Worm (Caenorhabditis elegans) whole organism, young adult: ENCODE results near the gene sru-28.

Experiments used
- C17E4.6 ChIP-seq: fragments of 200-800 bp; sonication (Bioruptor generic); IDR thresholded peaks from 2 replicates; pipeline ENCODE4 v1.3.6; 2022; ENCODE audit warnings: missing genetic modification reagents, missing genetic modification characterization, missing compliant biosample characterization
- F22D6.2 ChIP-seq: sonication (generic microtip); optimal IDR thresholded peaks from 2 replicates; lab custom pipeline; 2016; ENCODE audit warnings: mild to moderate bottlenecking, missing genetic modification characterization, missing compliant biosample characterization
- F39B2.1 ChIP-seq: fragments of 200-800 bp; sonication (Bioruptor generic); IDR thresholded peaks from 2 replicates; pipeline ENCODE4 v1.3.6; 2022; ENCODE audit warnings: missing genetic modification reagents, missing genetic modification characterization, missing compliant biosample characterization
- F55B11.4 ChIP-seq: sonication (generic microtip); optimal IDR thresholded peaks from 2 replicates; lab custom pipeline; 2016; ENCODE audit warnings: missing compliant biosample characterization, missing genetic modification characterization, borderline replicate concordance; ENCODE audit not compliant: insufficient read depth
- F57C9.4 ChIP-seq: sonication (generic microtip); optimal IDR thresholded peaks from 2 replicates; lab custom pipeline; 2017; ENCODE audit warnings: mild to moderate bottlenecking, missing genetic modification characterization, missing compliant biosample characterization
- K11D2.4 ChIP-seq: fragments of 200-800 bp; sonication (Bioruptor generic); IDR thresholded peaks from 2 replicates; pipeline ENCODE4 v1.3.6; 2022; ENCODE audit warnings: missing genetic modification reagents, missing genetic modification characterization, missing compliant biosample characterization
- T07F8.4 ChIP-seq: sonication (generic microtip); optimal IDR thresholded peaks from 2 replicates; lab custom pipeline; 2016; ENCODE audit warnings: mild to moderate bottlenecking, missing genetic modification characterization, moderate library complexity, missing compliant biosample characterization
- T26A5.8 ChIP-seq: sonication (generic microtip); optimal IDR thresholded peaks from 2 replicates; lab custom pipeline; 2016; ENCODE audit warnings: missing genetic modification characterization, missing compliant biosample characterization
- Y53F4B.3 ChIP-seq: fragments of 200-800 bp; sonication (Bioruptor generic); IDR thresholded peaks from 2 replicates; pipeline ENCODE4 v1.3.6; 2022; ENCODE audit warnings: missing genetic modification reagents, missing genetic modification characterization, missing compliant biosample characterization
- Y95B8A.8 ChIP-seq: fragments of 200-800 bp; sonication (Bioruptor generic); IDR thresholded peaks from 2 replicates; pipeline ENCODE4 v1.3.6; 2022; ENCODE audit warnings: missing genetic modification reagents, missing genetic modification characterization, missing compliant biosample characterization
- atf-7 ChIP-seq: sonication (generic microtip); optimal IDR thresholded peaks from 2 replicates; lab custom pipeline; 2017; ENCODE audit warnings: mild to moderate bottlenecking, missing genetic modification characterization, missing compliant biosample characterization
- cebp-1 ChIP-seq, 2 experiments: fragments of 200-800 bp in 1 of 2; sonication (Bioruptor generic) in 1 of 2; sonication (generic microtip) in 1 of 2; IDR thresholded peaks in 1 of 2; optimal IDR thresholded peaks in 1 of 2; 2 replicates each; pipeline versions ENCODE4 v1.3.6 to Lab custom; 2017 to 2022; ENCODE audit warnings: missing compliant biosample characterization in 2 of 2, missing genetic modification characterization in 2 of 2, mild to moderate bottlenecking in 1 of 2, missing genetic modification reagents in 1 of 2, moderate library complexity in 1 of 2
- cebp-2 ChIP-seq: fragments of 200-800 bp; sonication (Bioruptor generic); IDR thresholded peaks from 2 replicates; pipeline ENCODE4 v1.3.6; 2022; ENCODE audit warnings: missing genetic modification characterization, missing compliant biosample characterization
- ceh-27 ChIP-seq: fragments of 200-800 bp; sonication (Bioruptor generic); optimal IDR thresholded peaks from 2 replicates; lab custom pipeline; 2018; ENCODE audit warnings: mild to moderate bottlenecking, missing genetic modification characterization, moderate library complexity, missing compliant biosample characterization
- ceh-40 ChIP-seq: fragments of 200-800 bp; sonication (Bioruptor generic); IDR thresholded peaks from 2 replicates; pipeline ENCODE4 v1.3.6; 2022; ENCODE audit warnings: missing genetic modification characterization, missing compliant biosample characterization
- ceh-58 ChIP-seq: fragments of 200-800 bp; sonication (Bioruptor generic); IDR thresholded peaks from 2 replicates; pipeline ENCODE4 v1.3.6; 2022; ENCODE audit warnings: missing genetic modification characterization, missing compliant biosample characterization
- ceh-79 ChIP-seq: sonication (generic microtip); optimal IDR thresholded peaks from 2 replicates; lab custom pipeline; 2017; ENCODE audit warnings: mild to moderate bottlenecking, missing genetic modification characterization, missing compliant biosample characterization
- dpff-1 ChIP-seq: sonication (generic microtip); optimal IDR thresholded peaks from 2 replicates; lab custom pipeline; 2017; ENCODE audit warnings: mild to moderate bottlenecking, missing genetic modification characterization, missing compliant biosample characterization
- efl-1 ChIP-seq: fragments of 150-350 bp; optimal IDR thresholded peaks from 2 replicates; lab custom pipeline; 2014; ENCODE audit warnings: missing biosample characterization, missing genetic modification reagents, missing genetic modification characterization
- hlh-26 ChIP-seq: fragments of 200-800 bp; sonication (Bioruptor generic); conservative IDR thresholded peaks from 2 replicates; pipeline ENCODE4 v1.3.6; 2022; ENCODE audit warnings: missing genetic modification reagents, missing genetic modification characterization, missing compliant biosample characterization
- let-526 ChIP-seq: fragments of 200-800 bp; sonication (Bioruptor generic); IDR thresholded peaks from 2 replicates; pipeline ENCODE4 v1.3.6; 2022; ENCODE audit warnings: missing genetic modification reagents, missing genetic modification characterization, missing compliant biosample characterization
- lin-40 ChIP-seq: sonication (generic microtip); optimal IDR thresholded peaks from 2 replicates; lab custom pipeline; 2016; ENCODE audit warnings: missing genetic modification characterization, mild to moderate bottlenecking, missing compliant biosample characterization, missing genotype, missing genetic modification reagents
- lin-54 ChIP-seq: fragments of 200-800 bp; sonication (Bioruptor generic); optimal IDR thresholded peaks from 2 replicates; lab custom pipeline; 2018; ENCODE audit warnings: mild to moderate bottlenecking, missing genetic modification characterization, missing compliant biosample characterization
- madf-10 ChIP-seq: sonication (generic microtip); optimal IDR thresholded peaks from 2 replicates; lab custom pipeline; 2016; ENCODE audit warnings: mild to moderate bottlenecking, missing genetic modification characterization, missing compliant biosample characterization
- madf-3 ChIP-seq: fragments of 200-800 bp; sonication (Bioruptor generic); IDR thresholded peaks from 2 replicates; pipeline ENCODE4 v1.3.6; 2022; ENCODE audit warnings: missing genetic modification reagents, missing genetic modification characterization, missing compliant biosample characterization
- madf-8 ChIP-seq: fragments of 200-800 bp; sonication (Bioruptor generic); conservative IDR thresholded peaks from 2 replicates; pipeline ENCODE4 v1.3.6; 2022; ENCODE audit warnings: missing genetic modification reagents, missing genetic modification characterization, missing compliant biosample characterization
- nhr-120 ChIP-seq: fragments of 200-800 bp; sonication (Bioruptor generic); IDR thresholded peaks from 2 replicates; pipeline ENCODE4 v1.3.6; 2022; ENCODE audit warnings: missing genetic modification characterization, missing compliant biosample characterization
- nhr-80 ChIP-seq: sonication (generic microtip); optimal IDR thresholded peaks from 2 replicates; lab custom pipeline; 2016; ENCODE audit warnings: missing genetic modification characterization, missing compliant biosample characterization
- rec-8 ChIP-seq, 2 experiments: sonication (generic microtip); optimal IDR thresholded peaks; 2 replicates each; lab custom pipeline; 2016; ENCODE audit warnings: mild to moderate bottlenecking in 2 of 2, missing genetic modification characterization in 2 of 2, missing genetic modification reagents in 2 of 2, missing genotype in 2 of 2, missing biosample characterization in 1 of 2, missing compliant biosample characterization in 1 of 2, moderate library complexity in 1 of 2
- rpc-1 ChIP-seq, 2 experiments: fragments of 150-350 bp in 1 of 2; sonication (generic microtip) in 1 of 2; optimal IDR thresholded peaks; 2 replicates each; lab custom pipeline; 2014 to 2018; ENCODE audit warnings: missing biosample characterization in 1 of 2, missing genetic modification characterization in 1 of 2, missing genetic modification reagents in 1 of 2, missing genotype in 1 of 2
- sdz-38 ChIP-seq: sonication (generic microtip); optimal IDR thresholded peaks from 2 replicates; lab custom pipeline; 2016; ENCODE audit warnings: missing genotype, missing genetic modification characterization, missing compliant biosample characterization
- snpc-1.1 ChIP-seq: sonication (generic microtip); optimal IDR thresholded peaks from 2 replicates; lab custom pipeline; 2017; ENCODE audit warnings: missing genetic modification characterization, mild to moderate bottlenecking, missing compliant biosample characterization, antibody characterized with exemption, moderate library complexity, missing genotype, missing genetic modification reagents; ENCODE audit not compliant: insufficient read depth
- snpc-1.3 ChIP-seq: sonication (generic microtip); optimal IDR thresholded peaks from 2 replicates; lab custom pipeline; 2017; ENCODE audit warnings: missing genetic modification characterization, mild to moderate bottlenecking, missing compliant biosample characterization, antibody characterized with exemption, moderate library complexity, missing genotype, missing genetic modification reagents; ENCODE audit not compliant: insufficient read depth
- somi-1 ChIP-seq: fragments of 200-800 bp; sonication (Bioruptor generic); optimal IDR thresholded peaks from 2 replicates; lab custom pipeline; 2018; ENCODE audit warnings: mild to moderate bottlenecking, missing genetic modification characterization, missing compliant biosample characterization
- sptf-2 ChIP-seq: fragments of 200-800 bp; sonication (Bioruptor generic); optimal IDR thresholded peaks from 2 replicates; lab custom pipeline; 2018; ENCODE audit warnings: mild to moderate bottlenecking, missing genetic modification characterization, missing compliant biosample characterization
- tbx-9 ChIP-seq: sonication (generic microtip); optimal IDR thresholded peaks from 2 replicates; lab custom pipeline; 2016; ENCODE audit warnings: borderline replicate concordance, missing genetic modification characterization, inconsistent platforms, missing compliant biosample characterization
- unc-130 ChIP-seq: sonication (generic microtip); optimal IDR thresholded peaks from 2 replicates; lab custom pipeline; 2016; ENCODE audit warnings: missing genetic modification reagents, missing genetic modification characterization, missing compliant biosample characterization
- unc-62 ChIP-seq: fragments of 150-350 bp; optimal IDR thresholded peaks from 2 replicates; lab custom pipeline; 2014; ENCODE audit warnings: missing biosample characterization, missing genetic modification reagents, missing genetic modification characterization
- ztf-18 ChIP-seq: sonication (generic microtip); optimal IDR thresholded peaks from 2 replicates; lab custom pipeline; 2016; ENCODE audit warnings: missing genotype, mild to moderate bottlenecking, missing genetic modification characterization, missing compliant biosample characterization
- ztf-3 ChIP-seq: fragments of 200-800 bp; sonication (Bioruptor generic); optimal IDR thresholded peaks from 2 replicates; lab custom pipeline; 2018; ENCODE audit warnings: mild to moderate bottlenecking, missing genetic modification characterization, missing compliant biosample characterization
- ztf-6 ChIP-seq: fragments of 200-800 bp; sonication (Bioruptor generic); IDR thresholded peaks from 2 replicates; pipeline ENCODE4 v1.3.6; 2022; ENCODE audit warnings: missing genetic modification reagents, missing genetic modification characterization, missing compliant biosample characterization

Gene sru-28

ce11 chrV:1531159-1531558 is 25.1 kb downstream of the sru-28 start, which contains the start of gene K02H11.4:
TSS of gene K02H11.4 (minus strand) at chrV:1531259.
- TF ChIP-seq unc-130 (GFP tag; lab: Kevin White, UChicago): no peak
- no peak for TF ChIP-seq lin-54 (GFP tag; lab: Kevin White, UChicago)
- no peak for TF ChIP-seq let-526 (GFP tag; lab: Robert Waterston, UW)
- no peak for TF ChIP-seq F57C9.4 (tag; lab: Kevin White, UChicago)
- no peak for TF ChIP-seq Y95B8A.8
- TF ChIP-seq ceh-58 (GFP tag; lab: Robert Waterston, UW): no peak
- no peak for TF ChIP-seq atf-7 (tag; lab: Kevin White, UChicago)
- no peak for TF ChIP-seq F39B2.1 (GFP tag; lab: Robert Waterston, UW)
- no peak for TF ChIP-seq K11D2.4
- no peak for TF ChIP-seq ceh-27
- TF ChIP-seq madf-8 (GFP tag; lab: Robert Waterston, UW): no peak
- TF ChIP-seq ztf-3 (GFP tag; lab: Kevin White, UChicago): no peak
- TF ChIP-seq ztf-6 (GFP tag; lab: Robert Waterston, UW): no peak
- no peak for TF ChIP-seq unc-62 (GFP tag; lab: Kevin White, UChicago)
- TF ChIP-seq Y53F4B.3: no peak
- no peak for TF ChIP-seq madf-3 (GFP tag; lab: Robert Waterston, UW)
- TF ChIP-seq rpc-1 (optimal IDR thresholded peaks at IDR 0.05; lab: Kevin White, UChicago): no peak
- no peak for TF ChIP-seq rpc-1 (tag; optimal IDR thresholded peaks at IDR 0.05; lab: Kevin White, UChicago)

DNA sequence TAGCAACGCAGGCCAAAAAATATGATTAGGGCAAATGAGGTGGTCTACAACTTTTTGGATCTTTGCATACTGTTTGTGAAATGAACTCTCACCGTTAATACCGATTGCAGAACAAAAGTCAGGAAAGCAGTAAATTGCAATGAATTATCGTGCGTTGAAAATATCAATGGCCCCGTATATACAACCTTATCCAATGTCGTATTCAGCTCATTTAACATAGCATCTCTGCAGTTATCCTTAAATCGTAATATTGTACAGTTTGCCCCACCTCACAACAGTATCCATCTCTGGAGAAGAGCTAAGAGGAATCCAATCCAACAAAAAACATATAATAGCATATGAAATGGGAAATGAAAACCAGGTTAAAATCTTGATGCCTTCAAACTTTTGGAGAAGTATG is 26.4 kb downstream of the sru-28 start:
- TF ChIP-seq atf-7 (tag; lab: Kevin White, UChicago) (no peak), efl-1 (GFP tag; lab: Kevin White, UChicago) (no peak), cebp-1 (GFP tag; IDR thresholded peaks at IDR 0.05; lab: Robert Waterston, UW) (no peak), cebp-1 (tag; optimal IDR thresholded peaks at IDR 0.05; lab: Kevin White, UChicago) (no peak), sdz-38 (no peak), somi-1 (GFP tag; lab: Kevin White, UChicago) (no peak), Y95B8A.8 (no peak)

- no peak for TF ChIP-seq F22D6.2 (tag; lab: Kevin White, UChicago)
- TF ChIP-seq F55B11.4: no peak
- TF ChIP-seq nhr-80 (tag; lab: Kevin White, UChicago): no peak
- no peak for TF ChIP-seq hlh-26 (GFP tag; lab: Robert Waterston, UW)
Measured at ce11 chrV:1534315-1534714, 28.2 kb downstream of the sru-28 start, which contains the start of gene trx-5. TSS of gene trx-5 (minus strand) at chrV:1534415.

DNA sequence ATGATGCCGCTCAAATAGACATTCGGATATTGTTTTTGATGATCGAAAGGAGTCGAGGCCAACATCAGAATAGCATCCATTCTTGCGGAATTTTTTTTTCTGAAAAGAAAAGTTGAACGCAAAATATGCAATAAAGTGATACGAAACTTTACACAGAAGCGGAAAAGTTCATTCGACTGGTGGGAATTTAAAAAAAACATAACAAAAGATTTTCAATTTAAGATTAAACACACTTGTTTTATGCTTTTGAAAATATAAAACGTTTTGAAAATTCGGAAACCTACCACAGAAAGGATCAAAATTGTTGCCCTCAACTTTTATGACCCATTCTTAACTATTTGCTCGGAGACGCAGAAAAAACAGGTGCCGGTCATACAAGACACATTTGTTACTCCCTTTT is 30.9 kb downstream of the sru-28 start, which contains the start of gene K02H11.9:
K02H11.9 (minus strand) TSS at position 101 of the 400 bp plus-strand sequence.
- TF ChIP-seq ztf-18 (no peak), nhr-120 (GFP tag; lab: Robert Waterston, UW) (no peak), cebp-2 (GFP tag; lab: Robert Waterston, UW) (no peak), ceh-40 (GFP tag; lab: Robert Waterston, UW) (no peak), sptf-2 (GFP tag; lab: Kevin White, UChicago) (no peak), rec-8 (tag; optimal IDR thresholded peaks at IDR 0.05; lab: Kevin White, UChicago) (no peak), madf-10 (tag; lab: Kevin White, UChicago) (no peak), snpc-1.3 (tag; lab: Kevin White, UChicago) (no peak), lin-40 (tag; lab: Kevin White, UChicago) (no peak), F22D6.2 (tag; lab: Kevin White, UChicago) (no peak), C17E4.6 (no peak), T07F8.4 (tag; lab: Kevin White, UChicago) (no peak), dpff-1 (tag; lab: Kevin White, UChicago) (no peak), ceh-79 (tag; lab: Kevin White, UChicago) (no peak), lin-54 (GFP tag; lab: Kevin White, UChicago) (no peak), tbx-9 (no peak), T26A5.8 (tag; lab: Kevin White, UChicago) (no peak), snpc-1.1 (tag; lab: Kevin White, UChicago) (no peak), ceh-27 (no peak), ztf-6 (GFP tag; lab: Robert Waterston, UW) (no peak)
